Fruit fly (Drosophila melanogaster): ENCODE measurements around the gene ds.
A peak's percentile ranks its signal among the peaks of the same experiment; 100 is the strongest.

ds gene

dm6 chr2L:712281-712680 is 2.5 kb downstream of the ds start:
- peak; percentile 68 for TF ChIP-seq Hr4 (GFP tag; optimal IDR thresholded peaks at IDR 0.05)
- peak; percentile 38; the same call in 1 of the 3 replicates for TF ChIP-seq CG8119 (GFP tag; IDR thresholded peaks at IDR 0.05)
- peak; percentile 29 for TF ChIP-seq CG4318 (GFP tag; optimal IDR thresholded peaks at IDR 0.05)
- peak; percentile 55; the same call in 2 of the 3 replicates for TF ChIP-seq CG6163 (GFP tag; IDR thresholded peaks at IDR 0.05)
- TF ChIP-seq CG32006 (GFP tag; optimal IDR thresholded peaks at IDR 0.05), result peak; percentile 71
- no peak for TF ChIP-seq CG3919 (GFP tag; optimal IDR thresholded peaks at IDR 0.05)
- TF ChIP-seq dac (GFP tag; optimal IDR thresholded peaks at IDR 0.05), result peak; percentile 57
- TF ChIP-seq Sox102F (GFP tag; optimal IDR thresholded peaks at IDR 0.05), result no peak
- no peak for TF ChIP-seq Smox (GFP tag; optimal IDR thresholded peaks at IDR 0.05)
- no peak for TF ChIP-seq salr (GFP tag; optimal IDR thresholded peaks at IDR 0.05)
- TF ChIP-seq Gug (GFP tag; IDR thresholded peaks at IDR 0.05), result peak; percentile 31; the same call in 1 of the 2 replicates
- TF ChIP-seq CG15336 (GFP tag; IDR thresholded peaks at IDR 0.05), result peak; percentile 58
- TF ChIP-seq eg (GFP tag; IDR thresholded peaks at IDR 0.05), result peak; percentile 48; the same call in 1 of the 3 replicates

- TF ChIP-seq Hr39 (GFP tag; optimal IDR thresholded peaks at IDR 0.05) (no peak), CG6792 (GFP tag; optimal IDR thresholded peaks at IDR 0.05) (no peak), ss (GFP tag; optimal IDR thresholded peaks at IDR 0.05) (no peak), Blimp-1 (GFP tag; optimal IDR thresholded peaks at IDR 0.05) (no peak), CG6163 (GFP tag; IDR thresholded peaks at IDR 0.05) (no peak), Ets21C (GFP tag; optimal IDR thresholded peaks at IDR 0.05) (no peak), Gug (GFP tag; IDR thresholded peaks at IDR 0.05) (no peak), Sox14 (GFP tag; optimal IDR thresholded peaks at IDR 0.05) (no peak), CG1621 (tag; optimal IDR thresholded peaks at IDR 0.05) (no peak), CG31627 (GFP tag; optimal IDR thresholded peaks at IDR 0.05) (no peak), spab (GFP tag; optimal IDR thresholded peaks at IDR 0.05) (no peak)
Observed at dm6 chr2L:705216-705615, 9.6 kb downstream of the ds start.

dm6 chr2L:701868-702327 is 12.9 kb downstream of the ds start:
- TF ChIP-seq Sox102F (GFP tag; optimal IDR thresholded peaks at IDR 0.05) (peak; percentile 15), Eip78C (GFP tag) (peak; percentile 69), CG8119 (GFP tag; IDR thresholded peaks at IDR 0.05) (no peak), Gug (GFP tag; IDR thresholded peaks at IDR 0.05) (no peak), fd85E (GFP tag; optimal IDR thresholded peaks at IDR 0.05) (no peak), Met (GFP tag; optimal IDR thresholded peaks at IDR 0.05) (no peak), CG6854 (GFP tag; optimal IDR thresholded peaks at IDR 0.05) (peak; percentile 37), CG11294 (GFP tag; IDR thresholded peaks at IDR 0.05) (no peak), fd59A (GFP tag; optimal IDR thresholded peaks at IDR 0.05) (no peak), CG7368 (GFP tag; optimal IDR thresholded peaks at IDR 0.05) (no peak), Sox15 (GFP tag; optimal IDR thresholded peaks at IDR 0.05) (no peak), Sox14 (GFP tag; optimal IDR thresholded peaks at IDR 0.05) (peak; percentile 33), Ets21C (GFP tag; optimal IDR thresholded peaks at IDR 0.05) (no peak), Blimp-1 (GFP tag; optimal IDR thresholded peaks at IDR 0.05) (peak; percentile 49), dsx (GFP tag; optimal IDR thresholded peaks at IDR 0.05; ENCODE audit: poor library complexity, severe bottlenecking) (peak; percentile 19), Lpt (GFP tag; optimal IDR thresholded peaks at IDR 0.05) (peak; percentile 32), ss (GFP tag; optimal IDR thresholded peaks at IDR 0.05) (peak in 1 of 2 experiments; percentile 1), svp (GFP tag) (no peak), CG4318 (GFP tag; optimal IDR thresholded peaks at IDR 0.05) (no peak), vri (GFP tag; optimal IDR thresholded peaks at IDR 0.05) (no peak), dac (GFP tag; optimal IDR thresholded peaks at IDR 0.05) (no peak), CG34406 (GFP tag; optimal IDR thresholded peaks at IDR 0.05) (no peak), CG6163 (GFP tag; IDR thresholded peaks at IDR 0.05) (no peak), CG15336 (GFP tag; IDR thresholded peaks at IDR 0.05) (peak; percentile 27; the same call in 1 of the 2 replicates)

dm6 chr2L:700787-701186 is 14.0 kb downstream of the ds start:
- peak; percentile 34 for TF ChIP-seq vri (GFP tag; optimal IDR thresholded peaks at IDR 0.05)
- TF ChIP-seq esn (GFP tag; optimal IDR thresholded peaks at IDR 0.05), result peak; percentile 71
- 0 out of 2 replicates have a peak, but pooled peaks have one; percentile 17 for TF ChIP-seq CG15336 (GFP tag; IDR thresholded peaks at IDR 0.05)
- no peak for TF ChIP-seq Sox15 (GFP tag; optimal IDR thresholded peaks at IDR 0.05)
- peak; percentile 28; the same call in 1 of the 3 replicates for TF ChIP-seq CG6163 (GFP tag; IDR thresholded peaks at IDR 0.05)
- no peak for TF ChIP-seq CG1621 (tag; optimal IDR thresholded peaks at IDR 0.05)
- peak in 1 of 2 experiments; percentile 8 for TF ChIP-seq ss (GFP tag; optimal IDR thresholded peaks at IDR 0.05)
- TF ChIP-seq eg (GFP tag; IDR thresholded peaks at IDR 0.05), result no peak
- TF ChIP-seq Lpt (GFP tag; optimal IDR thresholded peaks at IDR 0.05), result no peak
- TF ChIP-seq CG8632 (GFP tag; optimal IDR thresholded peaks at IDR 0.05), result peak; percentile 44
- peak; percentile 30 for TF ChIP-seq fd59A (GFP tag; optimal IDR thresholded peaks at IDR 0.05)
- peak; percentile 63 for TF ChIP-seq dsx (GFP tag; optimal IDR thresholded peaks at IDR 0.05; ENCODE audit: poor library complexity, severe bottlenecking)
- TF ChIP-seq Sox14 (GFP tag; optimal IDR thresholded peaks at IDR 0.05), result peak; percentile 47
- peak; percentile 67 for TF ChIP-seq lz (GFP tag; optimal IDR thresholded peaks at IDR 0.05)
- 0 out of 2 replicates have a peak, but pooled peaks have one; percentile 26 for TF ChIP-seq Gug (GFP tag; IDR thresholded peaks at IDR 0.05)
- no peak for TF ChIP-seq net (GFP tag; optimal IDR thresholded peaks at IDR 0.05)
- TF ChIP-seq Met (GFP tag; optimal IDR thresholded peaks at IDR 0.05), result peak; percentile 71
- TF ChIP-seq Eip75B (GFP tag; optimal IDR thresholded peaks at IDR 0.05), result peak; percentile 46
- no peak for TF ChIP-seq fkh (GFP tag; optimal IDR thresholded peaks at IDR 0.05)
- TF ChIP-seq CG7368 (GFP tag; optimal IDR thresholded peaks at IDR 0.05), result no peak
- no peak for TF ChIP-seq CG8319 (GFP tag; optimal IDR thresholded peaks at IDR 0.05)
- no peak for TF ChIP-seq CG11902 (GFP tag; optimal IDR thresholded peaks at IDR 0.05)
